Fruit fly (Drosophila melanogaster) whole organism: ENCODE results near the gene Psn.

ENCODE experiments used
- CG8478 ChIP-seq: fragments of >200 bp; optimal IDR thresholded peaks from 2 replicates; lab custom pipeline; 2018; ENCODE audit warnings: inconsistent platforms
- EcR ChIP-seq, 2 experiments: fragments of >200 bp; optimal IDR thresholded peaks; 2 replicates each; lab custom pipeline; 2017; ENCODE audit warnings: missing biosample characterization in 2 of 2, missing genetic modification characterization in 2 of 2, missing genetic modification reagents in 2 of 2
- psq ChIP-seq: fragments of >200 bp; optimal IDR thresholded peaks from 2 replicates; lab custom pipeline; 2017
- usp ChIP-seq: fragments of >200 bp; optimal IDR thresholded peaks from 2 replicates; lab custom pipeline; 2017; ENCODE audit warnings: missing biosample characterization, missing genetic modification characterization, mixed read lengths

DNA sequence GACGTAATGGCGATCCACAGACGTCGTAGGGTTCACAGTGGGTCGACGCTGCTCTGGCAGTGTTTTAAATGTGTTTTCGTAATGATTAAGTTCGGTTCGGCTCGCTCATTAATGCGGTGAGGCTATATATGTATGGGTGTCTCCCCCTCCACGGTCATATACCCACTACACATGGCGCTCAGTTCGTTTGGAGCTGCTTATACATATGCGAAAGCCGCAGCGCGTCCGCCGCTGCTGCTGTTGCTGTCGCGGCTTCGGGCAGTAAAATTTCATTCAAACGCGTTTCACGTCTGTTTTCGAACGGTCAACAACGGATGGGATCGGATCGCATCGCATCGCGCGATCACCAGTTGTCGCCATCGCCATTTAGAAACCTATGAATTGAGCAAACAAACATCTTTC lies 46.3 kb upstream of the Psn start:
- TF ChIP-seq usp (GFP tag; lab: Kevin White, UChicago) (no peak), CG8478 (lab: Kevin White, UChicago) (no peak), EcR (GFP tag; optimal IDR thresholded peaks at IDR 0.05; lab: Kevin White, UChicago) (no peak), psq (lab: Kevin White, UChicago) (no peak)
